Worm (Caenorhabditis elegans) whole organism, mixed stage, embryonic: ENCODE results near the gene C50C3.5.
A peak's percentile ranks its signal among the peaks of the same experiment; 100 is the strongest.

Experiments used
- M03D4.4 ChIP-seq: sonication (generic microtip); optimal IDR thresholded peaks from 2 replicates; lab custom pipeline; 2017; ENCODE audit warnings: mild to moderate bottlenecking, missing genetic modification characterization, missing compliant biosample characterization
- bed-3 ChIP-seq: fragments of 200-800 bp; sonication (Bioruptor generic); optimal IDR thresholded peaks from 3 replicates; lab custom pipeline; 2018; ENCODE audit warnings: mild to moderate bottlenecking, missing genetic modification characterization, moderate library complexity, missing compliant biosample characterization
- blmp-1 ChIP-seq: fragments of 150-350 bp; optimal IDR thresholded peaks from 2 replicates; lab custom pipeline; 2014; ENCODE audit warnings: missing biosample characterization, missing genetic modification characterization
- ceh-39 ChIP-seq: fragments of 150-350 bp; optimal IDR thresholded peaks from 2 replicates; lab custom pipeline; 2014; ENCODE audit warnings: missing biosample characterization, missing genetic modification characterization
- ceh-43 ChIP-seq: fragments of 200-800 bp; sonication (Bioruptor generic); optimal IDR thresholded peaks from 2 replicates; lab custom pipeline; 2018; ENCODE audit warnings: mild to moderate bottlenecking, missing genetic modification characterization, moderate library complexity, missing compliant biosample characterization
- ceh-83 ChIP-seq: fragments of 200-800 bp; sonication (Bioruptor generic); optimal IDR thresholded peaks from 2 replicates; lab custom pipeline; 2018; ENCODE audit warnings: mild to moderate bottlenecking, missing genetic modification characterization, missing compliant biosample characterization
- ces-1 ChIP-seq: fragments of 150-350 bp; optimal IDR thresholded peaks from 2 replicates; lab custom pipeline; 2014; ENCODE audit warnings: missing biosample characterization, missing genetic modification reagents, missing genetic modification characterization
- cnd-1 ChIP-seq: fragments of 200-800 bp; sonication (Bioruptor generic); optimal IDR thresholded peaks from 2 replicates; lab custom pipeline; 2018; ENCODE audit warnings: mild to moderate bottlenecking, missing genetic modification characterization, missing compliant biosample characterization
- drap-1 ChIP-seq: fragments of 200-800 bp; sonication (Bioruptor generic); optimal IDR thresholded peaks from 3 replicates; lab custom pipeline; 2018; ENCODE audit warnings: mild to moderate bottlenecking, missing genetic modification characterization, missing compliant biosample characterization
- elt-1 ChIP-seq: sonication (generic microtip); optimal IDR thresholded peaks from 2 replicates; lab custom pipeline; 2017; ENCODE audit warnings: missing genetic modification characterization, mild to moderate bottlenecking, missing compliant biosample characterization, antibody characterized with exemption, moderate library complexity, borderline replicate concordance; ENCODE audit not compliant: insufficient read depth
- elt-3 ChIP-seq: fragments of 150-350 bp; optimal IDR thresholded peaks from 2 replicates; lab custom pipeline; 2014; ENCODE audit warnings: missing biosample characterization, missing genetic modification characterization
- flh-1 ChIP-seq: fragments of 200-800 bp; sonication (Bioruptor generic); optimal IDR thresholded peaks from 2 replicates; lab custom pipeline; 2018; ENCODE audit warnings: mild to moderate bottlenecking, missing genetic modification characterization, moderate library complexity, missing compliant biosample characterization
- ham-2 ChIP-seq: fragments of 200-800 bp; sonication (Bioruptor generic); optimal IDR thresholded peaks from 2 replicates; lab custom pipeline; 2018; ENCODE audit warnings: mild to moderate bottlenecking, missing genetic modification characterization, missing compliant biosample characterization
- hlh-1 ChIP-seq: fragments of 150-350 bp; optimal IDR thresholded peaks from 2 replicates; lab custom pipeline; 2014; ENCODE audit warnings: missing biosample characterization, missing genetic modification reagents, missing genetic modification characterization
- lin-13 ChIP-seq: fragments of 150-350 bp; optimal IDR thresholded peaks from 2 replicates; lab custom pipeline; 2014; ENCODE audit warnings: missing biosample characterization, missing genetic modification characterization
- lsy-2 ChIP-seq: fragments of 150-350 bp; optimal IDR thresholded peaks from 2 replicates; lab custom pipeline; 2014; ENCODE audit warnings: missing biosample characterization, missing genetic modification characterization
- mep-1 ChIP-seq: fragments of 150-350 bp; optimal IDR thresholded peaks from 2 replicates; lab custom pipeline; 2017; ENCODE audit warnings: missing biosample characterization, missing genetic modification reagents, missing genetic modification characterization, inconsistent platforms
- nhr-2 ChIP-seq: fragments of 150-350 bp; optimal IDR thresholded peaks from 2 replicates; lab custom pipeline; 2014; ENCODE audit warnings: missing biosample characterization, missing genetic modification characterization
- nhr-237 ChIP-seq: fragments of 150-350 bp; optimal IDR thresholded peaks from 2 replicates; lab custom pipeline; 2014; ENCODE audit warnings: missing biosample characterization, missing genetic modification characterization
- nhr-28 ChIP-seq: fragments of 150-350 bp; optimal IDR thresholded peaks from 2 replicates; lab custom pipeline; 2014; ENCODE audit warnings: missing biosample characterization, missing genetic modification characterization
- nhr-76 ChIP-seq: sonication (generic microtip); optimal IDR thresholded peaks from 2 replicates; lab custom pipeline; 2017; ENCODE audit warnings: missing biosample characterization, missing genetic modification characterization
- pha-4 ChIP-seq: fragments of 150-350 bp; optimal IDR thresholded peaks from 2 replicates; lab custom pipeline; 2018; ENCODE audit warnings: missing biosample characterization, missing genetic modification reagents, missing genetic modification characterization
- sptf-1 ChIP-seq: sonication (generic microtip); optimal IDR thresholded peaks from 2 replicates; lab custom pipeline; 2017; ENCODE audit warnings: mild to moderate bottlenecking, missing genetic modification characterization, moderate library complexity, missing compliant biosample characterization
- tbx-8 ChIP-seq: fragments of 200-800 bp; sonication (Bioruptor generic); optimal IDR thresholded peaks from 2 replicates; lab custom pipeline; 2018; ENCODE audit warnings: mild to moderate bottlenecking, missing genetic modification characterization, moderate library complexity, missing compliant biosample characterization
- unc-120 ChIP-seq: sonication (generic microtip); optimal IDR thresholded peaks from 2 replicates; lab custom pipeline; 2017; ENCODE audit warnings: missing genetic modification characterization, missing compliant biosample characterization; ENCODE audit not compliant: poor library complexity, severe bottlenecking
- unc-39 ChIP-seq: fragments of 150-350 bp; optimal IDR thresholded peaks from 2 replicates; lab custom pipeline; 2014; ENCODE audit warnings: missing biosample characterization, missing genetic modification characterization
- unc-62 ChIP-seq: fragments of 150-350 bp; optimal IDR thresholded peaks from 2 replicates; lab custom pipeline; 2014; ENCODE audit warnings: missing biosample characterization, missing genetic modification reagents, missing genetic modification characterization
- zip-8 ChIP-seq: fragments of 150-350 bp; optimal IDR thresholded peaks from 2 replicates; lab custom pipeline; 2014; ENCODE audit warnings: missing biosample characterization, missing genetic modification characterization
- ztf-11 ChIP-seq: fragments of 150-350 bp; optimal IDR thresholded peaks from 2 replicates; lab custom pipeline; 2014; ENCODE audit warnings: missing biosample characterization, missing genetic modification characterization

The C50C3.5 gene

DNA sequence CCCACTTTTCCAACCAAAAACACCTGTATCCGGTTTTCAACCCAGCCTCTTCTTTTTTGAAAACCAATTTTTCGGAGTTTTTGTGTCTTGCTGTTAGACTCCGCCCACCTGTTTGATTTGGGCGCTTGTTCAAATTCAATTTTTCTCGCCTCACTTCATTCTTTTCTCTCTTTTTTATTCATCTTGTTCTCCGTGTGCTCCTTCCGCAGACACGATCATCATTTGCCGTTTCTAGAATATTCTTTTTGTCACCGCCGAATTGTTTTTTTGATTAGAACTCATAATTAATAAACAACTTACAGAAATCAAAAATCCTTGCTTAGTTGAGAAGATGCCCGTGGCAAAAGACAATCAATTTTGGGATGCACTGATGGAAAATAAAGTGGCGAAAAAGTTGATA is at the start of gene C50C3.5:
TSS of gene C50C3.5 (plus strand) at position 301 of the 400 bp plus-strand sequence.
- TF ChIP-seq nhr-2 (tag; lab: Kevin White, UChicago): no peak
- no peak for TF ChIP-seq blmp-1 (tag; lab: Kevin White, UChicago)
- no peak for TF ChIP-seq drap-1 (GFP tag; lab: Kevin White, UChicago)
- TF ChIP-seq zip-8 (tag; lab: Kevin White, UChicago): no peak
- no peak for TF ChIP-seq tbx-8 (GFP tag; lab: Kevin White, UChicago)
- TF ChIP-seq lsy-2 (tag; lab: Kevin White, UChicago): no peak
- no peak for TF ChIP-seq elt-3 (tag; lab: Kevin White, UChicago)
- TF ChIP-seq unc-39 (tag; lab: Kevin White, UChicago): no peak
- TF ChIP-seq ham-2 (GFP tag; lab: Kevin White, UChicago): no peak
- no peak for TF ChIP-seq pha-4 (tag; lab: Kevin White, UChicago)
- TF ChIP-seq ceh-39: no peak

ce11 chrIII:8130177-8130902 is 48.7 kb upstream of the C50C3.5 start, which contains the start of the genes rpl-21 and C14B9.10:
TSS of gene rpl-21 (minus strand) at chrIII:8130227.
TSS of gene C14B9.10 (plus strand) at chrIII:8130852.
- TF ChIP-seq hlh-1 (tag; lab: Kevin White, UChicago) (peak; percentile 25), nhr-237 (tag; lab: Kevin White, UChicago) (peak; percentile 80), blmp-1 (tag; lab: Kevin White, UChicago) (no peak), ceh-39 (peak; percentile 65), ceh-83 (GFP tag; lab: Kevin White, UChicago) (no peak), ces-1 (GFP tag; lab: Kevin White, UChicago) (peak; percentile 67), lsy-2 (tag; lab: Kevin White, UChicago) (peak; percentile 98), unc-62 (GFP tag; lab: Kevin White, UChicago) (peak; percentile 22), lin-13 (peak; percentile 76), mep-1 (tag; lab: Kevin White, UChicago) (peak; percentile 91), pha-4 (tag; lab: Kevin White, UChicago) (peak; percentile 83), ceh-43 (GFP tag; lab: Kevin White, UChicago) (no peak)

- TF ChIP-seq nhr-2 (tag; lab: Kevin White, UChicago) (peak; percentile 78), hlh-1 (tag; lab: Kevin White, UChicago) (no peak), sptf-1 (tag; lab: Kevin White, UChicago) (no peak), bed-3 (no peak), lin-13 (no peak), pha-4 (tag; lab: Kevin White, UChicago) (peak; percentile 37), ces-1 (GFP tag; lab: Kevin White, UChicago) (no peak), drap-1 (GFP tag; lab: Kevin White, UChicago) (no peak), nhr-76 (tag; lab: Kevin White, UChicago) (no peak), nhr-28 (tag; lab: Kevin White, UChicago) (no peak), unc-120 (tag; lab: Kevin White, UChicago) (no peak), blmp-1 (tag; lab: Kevin White, UChicago) (no peak), unc-39 (tag; lab: Kevin White, UChicago) (no peak), flh-1 (GFP tag; lab: Kevin White, UChicago) (no peak)
Observed at ce11 chrIII:8132496-8132895, 46.5 kb upstream of the C50C3.5 start.

DNA sequence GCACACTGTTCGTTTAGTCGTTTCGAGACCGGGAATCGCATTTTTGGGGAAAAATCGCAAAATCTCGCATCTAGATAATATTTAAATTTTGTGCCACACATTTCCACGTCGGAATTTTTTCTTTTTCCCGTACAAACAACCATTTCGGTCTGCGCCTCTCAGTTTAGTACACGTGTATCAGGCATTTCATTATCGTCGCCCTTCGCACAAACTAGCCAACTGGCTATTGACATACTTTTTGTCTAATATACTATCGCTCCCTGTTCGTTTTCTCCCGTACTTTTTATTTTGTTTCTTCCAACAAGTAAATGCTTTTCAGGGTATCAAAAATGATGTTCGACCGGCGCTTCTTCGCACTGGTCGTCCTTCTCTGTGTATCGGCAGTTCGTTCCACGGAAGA is 45.7 kb upstream of the C50C3.5 start, which contains the start of gene C14B9.2:
TSS of gene C14B9.2 (plus strand) at position 320 of the 400 bp plus-strand sequence.
- TF ChIP-seq blmp-1 (tag; lab: Kevin White, UChicago) (no peak), M03D4.4 (no peak), bed-3 (no peak), tbx-8 (GFP tag; lab: Kevin White, UChicago) (no peak), flh-1 (GFP tag; lab: Kevin White, UChicago) (no peak), elt-1 (tag; lab: Kevin White, UChicago) (no peak), unc-62 (GFP tag; lab: Kevin White, UChicago) (no peak), lsy-2 (tag; lab: Kevin White, UChicago) (no peak), nhr-28 (tag; lab: Kevin White, UChicago) (no peak), ztf-11 (tag; lab: Kevin White, UChicago) (no peak), lin-13 (no peak), unc-39 (tag; lab: Kevin White, UChicago) (no peak), unc-120 (tag; lab: Kevin White, UChicago) (no peak), nhr-76 (tag; lab: Kevin White, UChicago) (no peak), nhr-2 (tag; lab: Kevin White, UChicago) (no peak), ceh-83 (GFP tag; lab: Kevin White, UChicago) (no peak), cnd-1 (tag; lab: Kevin White, UChicago) (no peak), elt-3 (tag; lab: Kevin White, UChicago) (no peak)
